Worm (Caenorhabditis elegans) whole organism, young adult: ENCODE data around the gene ceh-38.

Source experiments
- atf-7 ChIP-seq: sonication (generic microtip); optimal IDR thresholded peaks from 2 replicates; lab custom pipeline; 2017; ENCODE audit warnings: mild to moderate bottlenecking, missing genetic modification characterization, missing compliant biosample characterization
- attf-6 ChIP-seq: fragments of 200-800 bp; sonication (Bioruptor generic); IDR thresholded peaks from 2 replicates; pipeline ENCODE4 v1.3.6; 2022; ENCODE audit warnings: missing genetic modification reagents, missing genetic modification characterization, missing compliant biosample characterization
- hsf-1 ChIP-seq: fragments of 200-800 bp; sonication (Bioruptor generic); IDR thresholded peaks from 2 replicates; pipeline ENCODE4 v1.3.6; 2022; ENCODE audit warnings: missing genetic modification reagents, missing genetic modification characterization, missing compliant biosample characterization
- madf-10 ChIP-seq: sonication (generic microtip); optimal IDR thresholded peaks from 2 replicates; lab custom pipeline; 2016; ENCODE audit warnings: mild to moderate bottlenecking, missing genetic modification characterization, missing compliant biosample characterization
- madf-3 ChIP-seq: fragments of 200-800 bp; sonication (Bioruptor generic); IDR thresholded peaks from 2 replicates; pipeline ENCODE4 v1.3.6; 2022; ENCODE audit warnings: missing genetic modification reagents, missing genetic modification characterization, missing compliant biosample characterization
- rcor-1 ChIP-seq: fragments of 200-800 bp; sonication (Bioruptor generic); IDR thresholded peaks from 2 replicates; pipeline ENCODE4 v1.3.6; 2022; ENCODE audit warnings: missing genetic modification reagents, missing genetic modification characterization, missing compliant biosample characterization
- tbp1 ChIP-seq: fragments of 200-800 bp; sonication (Bioruptor generic); optimal IDR thresholded peaks from 2 replicates; lab custom pipeline; 2018; ENCODE audit warnings: mild to moderate bottlenecking, missing genetic modification characterization, missing compliant biosample characterization
- xnd-1 ChIP-seq: sonication (generic microtip); optimal IDR thresholded peaks from 2 replicates; lab custom pipeline; 2016; ENCODE audit warnings: missing genotype, missing genetic modification reagents, missing genetic modification characterization, missing compliant biosample characterization
- ztf-6 ChIP-seq: fragments of 200-800 bp; sonication (Bioruptor generic); IDR thresholded peaks from 2 replicates; pipeline ENCODE4 v1.3.6; 2022; ENCODE audit warnings: missing genetic modification reagents, missing genetic modification characterization, missing compliant biosample characterization

ceh-38 gene

DNA sequence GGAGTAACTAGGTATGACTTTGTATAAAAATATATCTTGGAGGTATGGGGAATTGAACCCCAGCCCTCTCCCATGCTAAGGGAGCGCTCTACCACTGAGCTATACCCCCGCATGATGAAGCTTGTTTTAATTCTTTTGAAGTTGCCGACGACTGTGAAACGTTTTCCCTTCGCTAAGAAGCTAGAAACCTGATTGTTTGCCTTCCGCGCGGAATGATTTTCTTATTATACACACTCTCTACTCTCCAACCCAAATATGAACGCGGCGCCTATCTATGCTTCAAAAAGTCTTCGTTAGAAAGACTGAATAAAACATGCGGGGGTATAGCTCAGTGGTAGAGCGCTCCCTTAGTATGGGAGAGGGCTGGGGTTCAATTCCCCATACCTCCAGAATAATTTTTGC, 51.6 kb downstream of the ceh-38 start (continued):
- no peak for TF ChIP-seq madf-3 (GFP tag; lab: Robert Waterston, UW)
- peak; percentile 89 for TF ChIP-seq tbp1 (GFP tag; lab: Kevin White, UChicago)
- 0 out of 2 replicates have a peak, but pooled peaks have one; percentile 4 for TF ChIP-seq ztf-6 (GFP tag; lab: Robert Waterston, UW)
- no peak for TF ChIP-seq rcor-1 (GFP tag; lab: Robert Waterston, UW)
- TF ChIP-seq hsf-1: no peak
- no peak for TF ChIP-seq madf-10
- TF ChIP-seq atf-7 (tag; lab: Kevin White, UChicago): no peak
- TF ChIP-seq xnd-1 (tag; lab: Kevin White, UChicago): no peak
- no peak for TF ChIP-seq attf-6
- TF ChIP-seq, all 124 proteins: peak for 40
